Fruit fly (Drosophila melanogaster): ENCODE measurements around the gene CG42853.

Gene CG42853

DNA sequence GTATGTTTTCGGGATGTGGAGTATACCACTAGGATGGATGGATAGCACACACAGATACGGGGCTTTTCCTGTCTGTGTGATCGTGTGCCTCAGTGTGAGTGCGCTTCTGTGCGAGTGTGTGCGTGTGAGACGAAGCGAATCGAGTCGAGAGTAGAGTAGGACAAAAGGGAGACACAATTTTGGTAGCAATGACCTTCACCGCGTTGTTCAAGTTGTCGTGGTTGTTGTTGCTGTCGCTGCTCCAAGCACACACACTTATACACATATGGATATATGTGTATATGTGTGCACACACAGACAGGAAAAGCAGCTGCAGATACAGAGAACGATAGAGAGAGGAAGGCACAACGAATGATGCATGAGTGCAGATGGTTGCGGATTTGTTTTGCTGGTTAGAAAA lies 42.7 kb downstream of the CG42853 start:
- no peak for TF ChIP-seq insv (optimal IDR thresholded peaks at IDR 0.05)
- TF ChIP-seq psq (optimal IDR thresholded peaks at IDR 0.05), result no peak
- no peak for TF ChIP-seq Sin3A (optimal IDR thresholded peaks at IDR 0.05)
- no peak for TF ChIP-seq Myc (optimal IDR thresholded peaks at IDR 0.05)
- no peak for TF ChIP-seq h (optimal IDR thresholded peaks at IDR 0.05)
- TF ChIP-seq ttk (optimal IDR thresholded peaks at IDR 0.05), result no peak

DNA sequence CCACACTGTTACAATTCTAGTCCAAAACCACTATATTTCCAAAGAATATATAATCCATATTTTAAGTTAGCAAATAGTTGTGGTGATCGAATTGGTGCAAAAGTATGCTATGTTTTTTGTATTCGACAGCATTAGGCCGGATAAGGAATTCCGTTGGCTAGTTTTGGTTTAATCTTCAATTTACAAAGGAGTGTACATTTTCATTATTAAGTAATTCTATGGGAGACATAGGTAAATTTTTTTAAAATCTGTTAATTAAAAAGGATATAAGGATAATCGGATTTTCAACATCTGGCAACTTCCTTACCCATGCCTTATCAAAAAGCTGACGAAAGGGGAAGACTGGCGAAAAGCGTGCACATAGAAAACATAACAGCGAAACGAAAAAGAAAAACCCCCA lies 43.2 kb downstream of the CG42853 start:
- no peak for TF ChIP-seq insv (optimal IDR thresholded peaks at IDR 0.05)
- TF ChIP-seq Sin3A (optimal IDR thresholded peaks at IDR 0.05), result no peak
- no peak for TF ChIP-seq ttk (optimal IDR thresholded peaks at IDR 0.05)
- TF ChIP-seq psq (optimal IDR thresholded peaks at IDR 0.05), result no peak
- TF ChIP-seq Myc (optimal IDR thresholded peaks at IDR 0.05), result no peak
- no peak for TF ChIP-seq h (optimal IDR thresholded peaks at IDR 0.05)

DNA sequence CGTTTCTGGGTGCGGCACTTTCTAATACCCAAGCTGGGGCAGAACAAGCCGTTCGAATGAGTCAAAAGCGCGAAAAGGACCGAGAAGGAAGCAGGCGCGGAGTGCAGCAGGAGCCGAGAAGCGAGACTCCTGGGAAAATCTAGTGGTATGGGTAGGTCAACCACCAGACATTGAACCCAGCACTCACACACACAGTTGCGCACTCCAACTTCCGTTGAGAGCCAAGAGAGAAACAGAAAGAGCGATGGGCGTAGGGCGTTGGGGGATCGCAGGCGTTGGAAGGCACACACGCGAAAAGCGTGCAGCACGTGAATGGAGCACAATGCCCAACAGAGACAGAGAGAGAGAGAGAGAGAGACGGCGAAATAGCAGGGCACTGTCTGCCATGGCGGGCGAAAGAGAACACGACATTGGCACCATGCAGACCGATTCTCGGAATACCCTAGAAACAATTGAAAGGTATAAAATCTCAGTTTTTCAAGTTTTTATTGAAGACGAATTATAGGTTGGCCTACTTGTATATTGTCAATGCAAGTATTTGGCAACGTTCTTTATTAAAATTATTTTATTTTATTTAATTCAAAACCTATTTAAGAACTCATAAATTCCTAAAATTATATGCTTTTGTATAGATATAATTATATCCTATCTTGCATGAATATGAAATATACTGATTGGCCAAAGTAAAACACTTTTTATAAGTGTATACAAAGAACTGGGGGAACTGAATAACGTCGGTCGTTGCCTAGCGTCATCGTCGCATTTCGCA lies 44.0 kb downstream of the CG42853 start:
- TF ChIP-seq Myc (optimal IDR thresholded peaks at IDR 0.05) (no peak), insv (optimal IDR thresholded peaks at IDR 0.05) (no peak), h (optimal IDR thresholded peaks at IDR 0.05) (no peak), psq (optimal IDR thresholded peaks at IDR 0.05) (no peak), ttk (optimal IDR thresholded peaks at IDR 0.05) (no peak)

DNA sequence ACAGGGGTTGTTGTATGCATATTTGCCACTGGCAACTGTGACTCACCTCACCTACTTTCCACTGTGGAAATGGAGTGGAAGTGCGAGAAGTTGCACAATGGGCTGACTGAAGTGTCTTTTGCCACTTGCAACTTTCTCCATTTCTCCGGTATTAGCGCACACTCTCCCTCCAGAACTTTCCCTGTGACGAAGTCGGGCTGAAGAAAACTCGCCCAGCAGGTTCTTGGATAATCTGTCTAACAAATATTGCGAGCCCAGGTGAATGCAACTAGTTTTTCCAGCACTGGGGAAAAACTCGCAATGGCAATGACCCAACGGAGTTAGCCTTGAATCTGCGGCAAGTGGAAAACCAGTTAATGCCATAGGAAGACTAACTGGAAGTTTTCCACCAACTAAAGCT lies 45.1 kb downstream of the CG42853 start:
- TF ChIP-seq Sin3A (optimal IDR thresholded peaks at IDR 0.05) (no peak), Myc (optimal IDR thresholded peaks at IDR 0.05) (no peak), psq (optimal IDR thresholded peaks at IDR 0.05) (no peak)

DNA sequence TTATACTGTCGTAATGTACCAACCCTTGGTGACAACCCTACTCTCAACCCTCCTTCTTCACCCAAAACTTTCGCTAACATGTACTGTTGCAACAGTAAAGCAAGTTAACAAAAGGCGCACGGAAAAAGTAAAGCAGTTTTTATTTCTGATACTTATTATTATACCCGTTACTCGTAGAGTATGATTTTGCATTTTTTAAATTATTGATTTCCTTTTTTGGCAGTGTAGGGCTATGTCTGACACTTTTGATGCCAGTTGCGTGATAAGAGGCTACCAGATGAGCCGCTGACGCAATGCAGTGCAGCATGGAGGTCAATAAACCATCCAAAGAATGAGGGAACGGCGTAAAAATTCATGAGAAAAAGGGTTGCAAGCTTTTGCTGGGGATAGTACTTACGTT lies 45.9 kb downstream of the CG42853 start:
- TF ChIP-seq psq (optimal IDR thresholded peaks at IDR 0.05), result no peak

DNA sequence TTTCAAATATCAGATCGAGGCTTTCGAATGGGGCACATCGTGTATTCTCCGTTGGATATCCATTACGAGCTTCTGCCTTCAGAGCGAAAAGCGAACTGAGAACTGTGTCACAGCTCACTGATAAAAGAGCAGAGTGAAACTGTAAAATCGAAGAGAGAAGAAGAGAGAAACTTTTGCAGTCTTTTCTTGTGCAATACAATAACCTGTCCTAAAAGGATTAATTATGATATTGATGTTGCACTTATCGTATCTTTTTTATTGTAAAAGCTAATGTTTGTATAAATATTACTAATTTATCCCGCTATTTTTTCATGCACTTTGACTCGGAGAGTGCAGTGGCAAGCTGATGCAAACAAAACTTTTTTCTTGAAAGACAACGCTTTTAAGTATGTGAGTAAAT lies 46.8 kb downstream of the CG42853 start:
- TF ChIP-seq Myc (optimal IDR thresholded peaks at IDR 0.05) (no peak), ttk (optimal IDR thresholded peaks at IDR 0.05) (no peak), h (optimal IDR thresholded peaks at IDR 0.05) (no peak), insv (optimal IDR thresholded peaks at IDR 0.05) (no peak), Sin3A (optimal IDR thresholded peaks at IDR 0.05) (no peak), psq (optimal IDR thresholded peaks at IDR 0.05) (no peak)

DNA sequence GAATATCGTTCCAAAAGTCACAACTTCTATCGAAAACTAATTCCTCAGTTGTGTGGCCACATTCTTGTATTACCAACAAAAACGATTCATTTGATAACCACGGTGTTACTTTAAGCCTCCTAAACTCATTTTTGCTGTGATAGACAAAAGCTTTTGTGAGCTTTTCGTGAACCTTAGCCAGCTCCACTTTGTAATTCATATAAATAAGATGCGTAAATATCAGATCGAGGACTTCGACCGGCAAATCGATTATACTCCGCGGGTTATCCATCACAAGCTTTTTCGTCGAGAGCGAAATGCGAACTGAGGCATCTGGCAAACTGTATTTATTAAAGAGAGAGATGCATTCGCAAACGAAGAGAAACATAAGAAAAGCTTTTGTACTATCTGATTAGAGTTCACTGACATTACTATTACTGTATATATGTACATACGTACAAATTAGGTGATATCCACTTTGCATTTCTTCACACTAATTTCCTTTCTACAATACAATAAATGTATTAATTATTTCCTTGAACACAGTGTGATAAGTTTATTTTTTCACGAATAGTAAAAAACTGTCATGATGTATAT lies 48.1 kb downstream of the CG42853 start, which contains the start of gene CG44004:
Gene CG44004 (minus strand): TSS at position 305 of the 576 bp plus-strand sequence.
- TF ChIP-seq Sin3A (optimal IDR thresholded peaks at IDR 0.05) (no peak), psq (optimal IDR thresholded peaks at IDR 0.05) (no peak), Myc (optimal IDR thresholded peaks at IDR 0.05) (no peak), h (optimal IDR thresholded peaks at IDR 0.05) (no peak), insv (optimal IDR thresholded peaks at IDR 0.05) (no peak), ttk (optimal IDR thresholded peaks at IDR 0.05) (no peak)

DNA sequence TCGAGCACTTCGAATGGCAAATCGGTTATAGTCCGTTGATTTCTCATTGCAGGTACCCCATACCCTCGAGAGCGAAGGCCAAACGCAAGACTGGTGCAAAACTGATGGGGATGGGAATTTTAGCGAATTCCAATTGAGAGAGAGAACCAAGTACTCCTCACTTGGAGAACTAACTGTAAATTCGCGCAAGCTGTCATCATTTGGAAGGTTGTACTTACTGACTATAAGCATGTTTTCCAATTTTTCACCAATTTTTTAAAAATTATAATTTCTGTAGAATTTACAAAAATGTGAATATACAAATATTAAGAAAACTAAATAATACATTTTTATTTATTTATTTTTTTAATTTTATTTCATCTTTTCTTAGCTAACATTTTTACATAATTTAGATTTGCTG lies 49.8 kb downstream of the CG42853 start, which contains the start of gene CG44005:
Gene CG44005 (minus strand): TSS at position 101 of the 400 bp plus-strand sequence.
- no peak for TF ChIP-seq Myc (optimal IDR thresholded peaks at IDR 0.05)

Data from Kc167 (cell line).